Comparison of ENCODE assay signal across 3 worm cellular contexts in genomic region chrII:4202633-4203032, ce11.
A peak's percentile ranks its signal among the peaks of the same experiment; 100 is the strongest.
TF ChIP-seq lines count a peak whose summit lies in the region.

No protein-coding gene starts in this region.

TF ChIP-seq in whole organism, L1 larva, 84 proteins besides CTCF, POLR2A, EP300 and RAD21:
- TF ChIP-seq nhr-85 (tag; lab: Kevin White, UChicago) = peak; percentile 95

TF ChIP-seq in whole organism, L2 larva, 48 proteins besides CTCF, POLR2A, EP300 and RAD21:
- peak; percentile 4 for TF ChIP-seq unc-55 (GFP tag; optimal IDR thresholded peaks at IDR 0.05; lab: Kevin White, UChicago)
TF ChIP-seq in whole organism, L2 larva: peak in this region for 1; not testable (repeated sequence) for 47.

TF ChIP-seq in whole organism, L3 larva, 47 proteins besides CTCF, POLR2A, EP300 and RAD21:
- peak; percentile 51 for TF ChIP-seq nhr-23 (tag; optimal IDR thresholded peaks at IDR 0.05; lab: Kevin White, UChicago)
